Worm (Caenorhabditis elegans): ENCODE results near the gene F29B9.5.

F29B9.5 gene

ce11 chrIV:4652365-4652844, at the start of gene F29B9.5:
F29B9.5 (plus strand) TSS chrIV:4652415.
- TF ChIP-seq sma-3 (GFP tag; optimal IDR thresholded peaks at IDR 0.05), result no peak
- no peak for TF ChIP-seq mab-5 (tag; optimal IDR thresholded peaks at IDR 0.05)
- TF ChIP-seq nhr-77 (tag; optimal IDR thresholded peaks at IDR 0.05), result no peak
- no peak for TF ChIP-seq mdl-1 (tag; optimal IDR thresholded peaks at IDR 0.05)
- no peak for TF ChIP-seq ZK546.5 (tag; optimal IDR thresholded peaks at IDR 0.05)
- no peak for TF ChIP-seq nhr-23 (tag; optimal IDR thresholded peaks at IDR 0.05)
- no peak for TF ChIP-seq gmeb-1 (tag; optimal IDR thresholded peaks at IDR 0.05)
- TF ChIP-seq unc-62 (GFP tag; optimal IDR thresholded peaks at IDR 0.05), result no peak
- no peak for TF ChIP-seq lsy-2 (tag; optimal IDR thresholded peaks at IDR 0.05)
- no peak for TF ChIP-seq ceh-16 (tag; optimal IDR thresholded peaks at IDR 0.05)
- TF ChIP-seq sma-9 (GFP tag; optimal IDR thresholded peaks at IDR 0.05), result no peak
- TF ChIP-seq sma-9 (tag; optimal IDR thresholded peaks at IDR 0.05), result no peak
- TF ChIP-seq ztf-11 (tag; optimal IDR thresholded peaks at IDR 0.05), result no peak

DNA sequence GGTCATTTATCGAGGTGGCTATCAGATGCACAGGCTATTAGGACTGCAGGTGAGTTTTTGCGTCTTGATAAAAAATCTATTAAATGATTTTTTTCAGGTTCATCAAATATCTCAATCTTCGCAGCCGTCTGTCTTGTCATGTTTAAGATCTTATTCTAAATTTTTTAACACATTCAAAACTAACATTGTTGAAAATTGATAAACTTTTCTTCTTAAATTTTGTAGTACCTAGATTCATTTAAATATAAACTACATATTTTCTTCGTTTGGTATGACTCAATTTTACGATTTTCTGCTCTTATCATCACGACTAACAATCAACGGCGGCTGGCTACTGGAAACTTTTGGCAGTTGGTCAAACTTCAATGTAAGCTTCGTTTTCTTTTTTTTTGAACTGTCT, 49.6 kb upstream of the F29B9.5 start, which contains the start of gene F19C7.4:
Gene F19C7.4, plus strand, starts transcription at position 301 of the 400 bp plus-strand sequence.
- no peak for TF ChIP-seq alr-1 (tag; optimal IDR thresholded peaks at IDR 0.05)
- TF ChIP-seq fos-1 (tag; optimal IDR thresholded peaks at IDR 0.05), result peak; percentile 26
- TF ChIP-seq lin-11 (tag; optimal IDR thresholded peaks at IDR 0.05), result no peak
- no peak for TF ChIP-seq egl-27 (tag; optimal IDR thresholded peaks at IDR 0.05)

DNA sequence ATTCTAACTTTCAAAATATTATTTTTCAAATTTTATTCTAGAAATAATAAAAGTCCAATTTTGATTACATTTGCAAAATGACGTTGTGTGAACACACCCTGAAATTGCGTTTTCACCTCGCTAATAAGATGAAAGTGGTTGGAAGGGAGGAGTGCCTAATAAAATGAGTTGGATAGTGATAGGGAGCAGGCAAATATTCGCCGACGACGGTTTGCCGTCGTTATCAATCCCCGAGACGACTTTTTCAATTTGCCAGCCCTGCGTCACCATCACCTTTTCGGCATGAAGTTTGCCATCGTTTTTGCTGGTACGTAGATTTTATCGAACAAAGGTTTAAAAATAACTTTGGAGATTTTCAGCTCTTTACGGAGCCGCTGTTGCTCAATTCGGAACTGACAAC, 46.6 kb upstream of the F29B9.5 start, which contains the start of gene nspg-10:
Gene nspg-10, plus strand, starts transcription at position 179 of the 400 bp plus-strand sequence.
- TF ChIP-seq ztf-1 (GFP tag; conservative IDR thresholded peaks at IDR 0.05), result no peak
- TF ChIP-seq fos-1 (tag; optimal IDR thresholded peaks at IDR 0.05), result peak; percentile 85
- peak; percentile 37 for TF ChIP-seq crh-2 (tag; optimal IDR thresholded peaks at IDR 0.05)
- no peak for TF ChIP-seq sma-9 (GFP tag; optimal IDR thresholded peaks at IDR 0.05)
- TF ChIP-seq sma-9 (tag; optimal IDR thresholded peaks at IDR 0.05), result no peak

- TF ChIP-seq nhr-10 (tag; optimal IDR thresholded peaks at IDR 0.05) (no peak), sma-9 (GFP tag; optimal IDR thresholded peaks at IDR 0.05) (no peak), sma-9 (tag; optimal IDR thresholded peaks at IDR 0.05) (no peak), nhr-25 (tag; optimal IDR thresholded peaks at IDR 0.05) (no peak), skn-1 (tag; optimal IDR thresholded peaks at IDR 0.05) (no peak), mab-5 (tag; optimal IDR thresholded peaks at IDR 0.05) (no peak), nhr-77 (tag; optimal IDR thresholded peaks at IDR 0.05) (no peak), blmp-1 (tag; optimal IDR thresholded peaks at IDR 0.05; ENCODE audit: insufficient read depth) (no peak), gmeb-1 (tag; optimal IDR thresholded peaks at IDR 0.05) (no peak), R02D3.7 (tag; optimal IDR thresholded peaks at IDR 0.05) (no peak), Y55F3AM.14 (GFP tag; optimal IDR thresholded peaks at IDR 0.05) (no peak)
Measured at ce11 chrIV:4608661-4609060, 43.6 kb upstream of the F29B9.5 start.

DNA sequence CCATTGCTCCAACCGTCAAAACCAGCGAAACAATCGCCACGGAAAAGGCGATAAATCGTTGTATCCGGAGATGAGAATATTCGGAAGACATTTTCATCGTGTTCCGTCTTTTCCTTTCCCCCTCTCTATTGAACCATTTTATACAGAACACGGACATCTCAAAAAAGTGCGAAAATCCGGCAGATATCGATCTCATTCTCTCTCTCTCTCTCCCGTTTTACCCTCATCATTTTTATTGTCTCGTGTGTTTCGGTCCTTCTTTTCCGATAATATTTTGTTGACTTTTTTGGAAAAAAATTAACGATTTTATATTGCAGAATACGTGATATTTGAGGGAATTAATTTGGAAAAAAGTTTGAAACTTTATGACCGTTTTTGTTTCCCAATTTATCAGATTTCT, 42.6 kb upstream of the F29B9.5 start, which contains the start of gene col-110:
Gene col-110, minus strand, starts transcription at position 101 of the 400 bp plus-strand sequence.
- no peak for TF ChIP-seq unc-62 (GFP tag; optimal IDR thresholded peaks at IDR 0.05)
- TF ChIP-seq nhr-237 (tag; optimal IDR thresholded peaks at IDR 0.05), result no peak
- TF ChIP-seq nhr-23 (tag; optimal IDR thresholded peaks at IDR 0.05), result no peak

ce11 chrIV:4611740-4612139, 40.5 kb upstream of the F29B9.5 start:
- TF ChIP-seq ztf-4 (tag; optimal IDR thresholded peaks at IDR 0.05) (no peak), nhr-11 (tag; optimal IDR thresholded peaks at IDR 0.05) (no peak)

DNA sequence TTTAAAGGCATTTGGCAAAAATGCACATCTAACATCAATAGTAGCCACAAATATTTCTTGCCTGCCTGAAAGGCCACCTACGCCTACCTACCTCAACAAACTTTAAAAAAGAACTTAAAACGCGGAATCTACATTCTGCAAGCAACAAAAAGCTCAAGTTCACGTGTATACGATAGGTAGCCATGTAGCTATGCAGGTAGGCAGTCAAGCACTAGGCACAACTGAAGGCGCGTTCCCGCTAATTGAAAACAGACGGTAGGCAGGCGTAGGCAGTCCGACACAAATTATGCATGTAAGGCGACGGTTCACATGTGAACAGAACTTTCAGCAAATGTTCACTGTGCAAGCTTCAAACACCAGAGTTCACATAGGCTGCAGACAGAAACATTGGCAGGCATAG, 39.6 kb upstream of the F29B9.5 start:
- TF ChIP-seq ceh-82 (tag; optimal IDR thresholded peaks at IDR 0.05) (no peak), gmeb-1 (tag; optimal IDR thresholded peaks at IDR 0.05) (no peak), egl-27 (tag; optimal IDR thresholded peaks at IDR 0.05) (no peak), sma-3 (GFP tag; optimal IDR thresholded peaks at IDR 0.05) (no peak), elt-1 (tag; optimal IDR thresholded peaks at IDR 0.05) (no peak), nhr-129 (tag; optimal IDR thresholded peaks at IDR 0.05) (no peak), nhr-10 (tag; optimal IDR thresholded peaks at IDR 0.05) (no peak)

Measured in whole organism, L2 larva.